Worm (Caenorhabditis elegans): ENCODE data around the gene srh-131.

- no peak for TF ChIP-seq fos-1 (tag; optimal IDR thresholded peaks at IDR 0.05)
- no peak for TF ChIP-seq R02D3.7 (tag; optimal IDR thresholded peaks at IDR 0.05)
- TF ChIP-seq unc-62 (GFP tag; optimal IDR thresholded peaks at IDR 0.05) = no peak
- no peak for TF ChIP-seq elt-3 (tag; optimal IDR thresholded peaks at IDR 0.05)
- TF ChIP-seq nhr-28 (tag; optimal IDR thresholded peaks at IDR 0.05) = no peak
- TF ChIP-seq egl-27 (tag; optimal IDR thresholded peaks at IDR 0.05) = no peak
- TF ChIP-seq mdl-1 (tag; optimal IDR thresholded peaks at IDR 0.05) = no peak
- no peak for TF ChIP-seq nhr-25 (tag; optimal IDR thresholded peaks at IDR 0.05)
- TF ChIP-seq nhr-237 (tag; optimal IDR thresholded peaks at IDR 0.05) = no peak
- TF ChIP-seq snpc-4 (tag; optimal IDR thresholded peaks at IDR 0.05) = no peak
- TF ChIP-seq ceh-16 (tag; optimal IDR thresholded peaks at IDR 0.05) = no peak
- no peak for TF ChIP-seq zag-1 (tag; optimal IDR thresholded peaks at IDR 0.05)
These were observed 4.2 kb downstream of the srh-131 start, which contains the start of the genes clc-12 and clec-240 for ce11 chrV:17009342-17010064.

Data from whole organism, L3 larva.